Fruit fly (Drosophila melanogaster) whole organism, pupa: ENCODE results near the gene Sgs8.

Source experiments
- CG13204 ChIP-seq: fragments of 200-800 bp; sonication (Bioruptor generic); optimal IDR thresholded peaks from 2 replicates; lab custom pipeline; 2018; ENCODE audit warnings: missing biosample characterization, mild to moderate bottlenecking, missing genetic modification characterization, moderate library complexity
- CG14655 ChIP-seq: fragments of 200-800 bp; sonication (Bioruptor generic); optimal IDR thresholded peaks from 3 replicates; lab custom pipeline; 2017; ENCODE audit warnings: mild to moderate bottlenecking, missing biosample characterization, missing genetic modification reagents, missing genetic modification characterization
- CG15710 ChIP-seq: fragments of 200-800 bp; sonication (Bioruptor generic); optimal IDR thresholded peaks from 2 replicates; lab custom pipeline; 2018; ENCODE audit warnings: missing biosample characterization, mild to moderate bottlenecking, missing genetic modification characterization, moderate library complexity
- CG4496 ChIP-seq: fragments of 200-800 bp; sonication (Bioruptor generic); IDR thresholded peaks from 3 replicates; pipeline ENCODE4 v1.3.6; 2022; ENCODE audit warnings: missing biosample characterization, missing genetic modification characterization
- CG9948 ChIP-seq: fragments of 200-800 bp; sonication (Bioruptor generic); optimal IDR thresholded peaks from 2 replicates; lab custom pipeline; 2018; ENCODE audit warnings: missing biosample characterization, mild to moderate bottlenecking, missing genetic modification characterization, moderate library complexity
- gl ChIP-seq: fragments of 200-800 bp; sonication (Bioruptor generic); optimal IDR thresholded peaks from 2 replicates; lab custom pipeline; 2018; ENCODE audit warnings: missing biosample characterization, mild to moderate bottlenecking, missing genetic modification characterization

dm6 chr3L:11488264-11488663, 20.9 kb downstream of the Sgs8 start:
- TF ChIP-seq CG4496 (GFP tag; lab: Robert Waterston, UW) (no peak), CG9948 (tag; lab: Kevin White, UChicago) (no peak), CG13204 (GFP tag; lab: Kevin White, UChicago) (no peak), CG14655 (no peak), CG15710 (no peak), gl (tag; lab: Kevin White, UChicago) (no peak)
